Worm (Caenorhabditis elegans) whole organism, midembryonic: ENCODE results near the gene C03B1.7.

Source experiments
- T22C8.4 ChIP-seq: fragments of 200-800 bp; sonication (Bioruptor generic); IDR thresholded peaks from 2 replicates; pipeline ENCODE4 v1.3.6; 2022; ENCODE audit warnings: missing genetic modification characterization, missing compliant biosample characterization
- cog-1 ChIP-seq: sonication (generic microtip); optimal IDR thresholded peaks from 2 replicates; lab custom pipeline; 2016; ENCODE audit warnings: missing genetic modification characterization, missing compliant biosample characterization
- flt-1 ChIP-seq: fragments of 200-800 bp; sonication (Bioruptor generic); IDR thresholded peaks from 2 replicates; pipeline ENCODE4 v1.3.6; 2022; ENCODE audit warnings: missing genetic modification characterization, missing compliant biosample characterization
- klf-2 ChIP-seq: fragments of 200-800 bp; sonication (Bioruptor generic); conservative IDR thresholded peaks from 2 replicates; pipeline ENCODE4 v1.3.6; 2022; ENCODE audit warnings: missing genetic modification reagents, missing genetic modification characterization, missing compliant biosample characterization
- med-1 ChIP-seq: sonication (generic microtip); optimal IDR thresholded peaks from 2 replicates; lab custom pipeline; 2017; ENCODE audit warnings: missing genetic modification characterization, mild to moderate bottlenecking, missing compliant biosample characterization, antibody characterized with exemption, missing genetic modification reagents; ENCODE audit not compliant: insufficient read depth
- ref-1 ChIP-seq: fragments of 200-800 bp; sonication (Bioruptor generic); conservative IDR thresholded peaks from 2 replicates; pipeline ENCODE4 v1.3.6; 2022; ENCODE audit warnings: missing genetic modification reagents, missing genetic modification characterization, missing compliant biosample characterization
- tab-1 ChIP-seq: fragments of 200-800 bp; sonication (Bioruptor generic); IDR thresholded peaks from 2 replicates; pipeline ENCODE4 v1.3.6; 2022; ENCODE audit warnings: missing genetic modification characterization, missing compliant biosample characterization
- ztf-23 ChIP-seq: fragments of 200-800 bp; sonication (Bioruptor generic); IDR thresholded peaks from 2 replicates; pipeline ENCODE4 v1.3.6; 2022; ENCODE audit warnings: missing genetic modification reagents, missing genetic modification characterization, missing compliant biosample characterization
- ztf-29 ChIP-seq: fragments of 200-800 bp; sonication (Bioruptor generic); IDR thresholded peaks from 2 replicates; pipeline ENCODE4 v1.3.6; 2022; ENCODE audit warnings: missing genetic modification reagents, missing genetic modification characterization, missing compliant biosample characterization

ce11 chrX:6341513-6341912 is at the start of gene C03B1.7:
- TF ChIP-seq flt-1 (GFP tag; lab: Robert Waterston, UW) (no peak), klf-2 (GFP tag; lab: Robert Waterston, UW) (no peak), T22C8.4 (GFP tag; lab: Robert Waterston, UW) (no peak), ref-1 (no peak), tab-1 (GFP tag; lab: Robert Waterston, UW) (no peak), med-1 (GFP tag; lab: Kevin White, UChicago) (no peak), ztf-29 (GFP tag; lab: Robert Waterston, UW) (no peak), cog-1 (tag; lab: Kevin White, UChicago) (no peak), ztf-23 (no peak)
